Worm (Caenorhabditis elegans) whole organism, L4 larva: ENCODE data around the gene ZC239.22.

ENCODE experiments used
- F49E8.2 ChIP-seq: sonication (generic microtip); optimal IDR thresholded peaks from 2 replicates; lab custom pipeline; 2016; ENCODE audit warnings: missing compliant biosample characterization, mild to moderate bottlenecking, missing genetic modification characterization, borderline replicate concordance
- ZK337.2 ChIP-seq: fragments of 200-800 bp; sonication (Bioruptor generic); IDR thresholded peaks from 2 replicates; pipeline ENCODE4 v1.3.6; 2022; ENCODE audit warnings: missing genetic modification reagents, missing genetic modification characterization, missing compliant biosample characterization
- attf-4 ChIP-seq: sonication (generic microtip); optimal IDR thresholded peaks from 3 replicates; lab custom pipeline; 2017; ENCODE audit warnings: missing biosample characterization, missing genetic modification characterization
- ceh-28 ChIP-seq: fragments of 150-350 bp; optimal IDR thresholded peaks from 2 replicates; lab custom pipeline; 2014; ENCODE audit warnings: missing biosample characterization, missing genetic modification reagents, missing genetic modification characterization
- mep-1 ChIP-seq: fragments of 150-350 bp; sonication (generic microtip); optimal IDR thresholded peaks from 3 replicates; lab custom pipeline; 2014; ENCODE audit warnings: missing biosample characterization, missing genetic modification characterization
- nhr-42 ChIP-seq: fragments of 200-800 bp; sonication (Bioruptor generic); IDR thresholded peaks from 2 replicates; pipeline ENCODE4 v1.3.6; 2022; ENCODE audit warnings: missing genetic modification characterization, missing compliant biosample characterization
- nhr-76 ChIP-seq: fragments of 150-350 bp; optimal IDR thresholded peaks from 2 replicates; lab custom pipeline; 2014; ENCODE audit warnings: missing biosample characterization, missing genetic modification characterization
- pha-4 ChIP-seq, 2 experiments: fragments of 150-350 bp in 1 of 2; fragments of 200-800 bp in 1 of 2; sonication (Bioruptor generic) in 1 of 2; IDR thresholded peaks in 1 of 2; optimal IDR thresholded peaks in 1 of 2; 2 replicates each; pipeline versions ENCODE4 v1.3.6 to Lab custom; 2014 to 2022; ENCODE audit warnings: missing genetic modification characterization in 2 of 2, missing genetic modification reagents in 2 of 2, missing biosample characterization in 1 of 2, missing compliant biosample characterization in 1 of 2
- set-16 ChIP-seq: fragments of 200-800 bp; sonication (Bioruptor generic); IDR thresholded peaks from 2 replicates; pipeline ENCODE4 v1.3.6; 2022; ENCODE audit warnings: missing genetic modification reagents, missing genetic modification characterization, missing compliant biosample characterization
- unc-62 ChIP-seq, 3 experiments: fragments of 150-350 bp in 1 of 3; sonication (generic microtip); optimal IDR thresholded peaks in 2 of 3; peaks in 1 of 3; 1 replicate in 1 of 3; 2 replicates in 2 of 3; lab custom pipeline; 2014 to 2017; ENCODE audit warnings: missing biosample characterization in 3 of 3, missing genetic modification characterization in 3 of 3, missing genetic modification reagents in 3 of 3, missing genotype in 1 of 3
- zfp-3 ChIP-seq: fragments of 200-800 bp; sonication (Bioruptor generic); conservative IDR thresholded peaks from 2 replicates; pipeline ENCODE4 v1.3.6; 2022; ENCODE audit warnings: missing genetic modification reagents, missing genetic modification characterization, missing compliant biosample characterization

- no peak for TF ChIP-seq ZK337.2 (GFP tag; lab: Robert Waterston, UW)
- TF ChIP-seq set-16, result no peak
- no peak for TF ChIP-seq F49E8.2 (tag; lab: Kevin White, UChicago)
- no peak for TF ChIP-seq mep-1 (tag; lab: Kevin White, UChicago)
- no peak for TF ChIP-seq nhr-76 (tag; lab: Kevin White, UChicago)
- TF ChIP-seq ceh-28 (tag; lab: Kevin White, UChicago), result no peak
- TF ChIP-seq nhr-42 (GFP tag; lab: Robert Waterston, UW), result no peak
- no peak for TF ChIP-seq pha-4 (GFP tag; IDR thresholded peaks at IDR 0.05; lab: Robert Waterston, UW)
- TF ChIP-seq pha-4 (tag; optimal IDR thresholded peaks at IDR 0.05; lab: Kevin White, UChicago), result no peak
- no peak for TF ChIP-seq zfp-3 (GFP tag; lab: Robert Waterston, UW)
- TF ChIP-seq unc-62 (GFP tag; optimal IDR thresholded peaks at IDR 0.05 in 1 of 2; lab: Kevin White, UChicago), result no peak
- no peak for TF ChIP-seq unc-62 (tag; optimal IDR thresholded peaks at IDR 0.05; lab: Kevin White, UChicago)
- TF ChIP-seq attf-4 (tag; lab: Kevin White, UChicago), result no peak
These were observed 18.1 kb downstream of the ZC239.22 start, which contains the start of gene sri-53 for ce11 chrII:3202519-3202918.
